Worm (Caenorhabditis elegans) whole organism, late embryonic: Measurements from ENCODE around the gene srt-73.

Experiments
- C38D4.7 ChIP-seq: fragments of 200-800 bp; sonication (Bioruptor generic); optimal IDR thresholded peaks from 2 replicates; lab custom pipeline; 2018; ENCODE audit warnings: mild to moderate bottlenecking, missing genetic modification characterization, moderate library complexity, missing compliant biosample characterization
- F13H6.1 ChIP-seq: sonication (generic microtip); optimal IDR thresholded peaks from 2 replicates; lab custom pipeline; 2016; ENCODE audit warnings: missing genetic modification characterization, missing compliant biosample characterization
- K09A11.1 ChIP-seq: sonication (generic microtip); optimal IDR thresholded peaks from 2 replicates; lab custom pipeline; 2017; ENCODE audit warnings: antibody characterized with exemption, mild to moderate bottlenecking, missing genetic modification characterization, missing compliant biosample characterization; ENCODE audit not compliant: insufficient read depth
- ama-1 ChIP-seq: fragments of 150-350 bp; optimal IDR thresholded peaks from 2 replicates; lab custom pipeline; 2014
- ceh-31 ChIP-seq: sonication (generic microtip); optimal IDR thresholded peaks from 2 replicates; lab custom pipeline; 2016; ENCODE audit warnings: missing genetic modification characterization, missing compliant biosample characterization
- ceh-34 ChIP-seq: sonication (generic microtip); optimal IDR thresholded peaks from 2 replicates; lab custom pipeline; 2016; ENCODE audit warnings: mild to moderate bottlenecking, missing genetic modification characterization, missing compliant biosample characterization
- ceh-6 ChIP-seq: fragments of 200-800 bp; sonication (Bioruptor generic); optimal IDR thresholded peaks from 2 replicates; lab custom pipeline; 2018; ENCODE audit warnings: mild to moderate bottlenecking, missing genetic modification characterization, missing compliant biosample characterization
- elt-4 ChIP-seq: sonication (generic microtip); optimal IDR thresholded peaks from 2 replicates; lab custom pipeline; 2016; ENCODE audit warnings: missing genetic modification characterization, missing compliant biosample characterization
- fax-1 ChIP-seq: sonication (generic microtip); optimal IDR thresholded peaks from 2 replicates; lab custom pipeline; 2016; ENCODE audit warnings: missing genotype, missing genetic modification characterization, missing compliant biosample characterization
- fkh-6 ChIP-seq: sonication (generic microtip); optimal IDR thresholded peaks from 2 replicates; lab custom pipeline; 2016; ENCODE audit warnings: missing genetic modification characterization, missing compliant biosample characterization
- hlh-13 ChIP-seq: fragments of 200-800 bp; sonication (Bioruptor generic); optimal IDR thresholded peaks from 2 replicates; lab custom pipeline; 2018; ENCODE audit warnings: mild to moderate bottlenecking, missing genetic modification characterization, missing compliant biosample characterization
- hlh-15 ChIP-seq: sonication (generic microtip); optimal IDR thresholded peaks from 2 replicates; lab custom pipeline; 2016; ENCODE audit warnings: missing genetic modification characterization, missing compliant biosample characterization
- madf-2 ChIP-seq: sonication (generic microtip); optimal IDR thresholded peaks from 2 replicates; lab custom pipeline; 2017; ENCODE audit warnings: missing genetic modification characterization, missing compliant biosample characterization
- nfya-1 ChIP-seq: sonication (generic microtip); optimal IDR thresholded peaks from 2 replicates; lab custom pipeline; 2017; ENCODE audit warnings: missing genetic modification characterization, mild to moderate bottlenecking, missing compliant biosample characterization, antibody characterized with exemption, moderate library complexity
- nhr-11 ChIP-seq: fragments of 150-350 bp; optimal IDR thresholded peaks from 2 replicates; lab custom pipeline; 2014; ENCODE audit warnings: missing biosample characterization, missing genetic modification characterization
- nhr-232 ChIP-seq: sonication (generic microtip); optimal IDR thresholded peaks from 2 replicates; lab custom pipeline; 2016; ENCODE audit warnings: missing genetic modification characterization, missing compliant biosample characterization
- npax-4 ChIP-seq: sonication (generic microtip); optimal IDR thresholded peaks from 2 replicates; lab custom pipeline; 2016; ENCODE audit warnings: missing genetic modification characterization, missing compliant biosample characterization
- odd-2 ChIP-seq: sonication (generic microtip); optimal IDR thresholded peaks from 2 replicates; lab custom pipeline; 2017; ENCODE audit warnings: antibody characterized with exemption, mild to moderate bottlenecking, missing genetic modification characterization, missing compliant biosample characterization
- pax-1 ChIP-seq: fragments of 150-350 bp; optimal IDR thresholded peaks from 2 replicates; lab custom pipeline; 2014; ENCODE audit warnings: missing biosample characterization, missing genetic modification characterization
- pha-2 ChIP-seq: sonication (generic microtip); optimal IDR thresholded peaks from 2 replicates; lab custom pipeline; 2017; ENCODE audit warnings: mild to moderate bottlenecking, missing genetic modification characterization, missing compliant biosample characterization
- pqm-1 ChIP-seq: sonication (generic microtip); optimal IDR thresholded peaks from 2 replicates; lab custom pipeline; 2016; ENCODE audit warnings: missing genetic modification characterization, missing compliant biosample characterization
- ref-2 ChIP-seq: sonication (generic microtip); optimal IDR thresholded peaks from 2 replicates; lab custom pipeline; 2016; ENCODE audit warnings: missing genetic modification characterization, missing compliant biosample characterization
- sdc-2 ChIP-seq: sonication (generic microtip); optimal IDR thresholded peaks from 2 replicates; lab custom pipeline; 2016; ENCODE audit warnings: missing genotype, missing genetic modification characterization, missing compliant biosample characterization
- sox-4 ChIP-seq: sonication (generic microtip); optimal IDR thresholded peaks from 2 replicates; lab custom pipeline; 2017; ENCODE audit warnings: mild to moderate bottlenecking, missing genetic modification characterization, inconsistent platforms, missing compliant biosample characterization
- tbx-2 ChIP-seq: sonication (generic microtip); optimal IDR thresholded peaks from 2 replicates; lab custom pipeline; 2016; ENCODE audit warnings: missing genetic modification characterization, missing compliant biosample characterization
- tbx-7 ChIP-seq: sonication (generic microtip); optimal IDR thresholded peaks from 2 replicates; lab custom pipeline; 2016; ENCODE audit warnings: missing genotype, missing genetic modification characterization, missing compliant biosample characterization
- ttx-3 ChIP-seq: sonication (generic microtip); optimal IDR thresholded peaks from 2 replicates; lab custom pipeline; 2016; ENCODE audit warnings: missing genetic modification reagents, missing genetic modification characterization, missing compliant biosample characterization
- unc-3 ChIP-seq, 2 experiments: fragments of 200-800 bp in 1 of 2; sonication (Bioruptor generic) in 1 of 2; sonication (generic microtip) in 1 of 2; conservative IDR thresholded peaks in 1 of 2; optimal IDR thresholded peaks in 1 of 2; 2 replicates each; pipeline versions ENCODE4 v1.3.6 to Lab custom; 2016 to 2022; ENCODE audit warnings: missing compliant biosample characterization in 2 of 2, missing genetic modification characterization in 2 of 2, missing genetic modification reagents in 1 of 2
- ztf-16 ChIP-seq: sonication (generic microtip); optimal IDR thresholded peaks from 2 replicates; lab custom pipeline; 2017; ENCODE audit warnings: missing genetic modification characterization, missing compliant biosample characterization

srt-73 gene

DNA sequence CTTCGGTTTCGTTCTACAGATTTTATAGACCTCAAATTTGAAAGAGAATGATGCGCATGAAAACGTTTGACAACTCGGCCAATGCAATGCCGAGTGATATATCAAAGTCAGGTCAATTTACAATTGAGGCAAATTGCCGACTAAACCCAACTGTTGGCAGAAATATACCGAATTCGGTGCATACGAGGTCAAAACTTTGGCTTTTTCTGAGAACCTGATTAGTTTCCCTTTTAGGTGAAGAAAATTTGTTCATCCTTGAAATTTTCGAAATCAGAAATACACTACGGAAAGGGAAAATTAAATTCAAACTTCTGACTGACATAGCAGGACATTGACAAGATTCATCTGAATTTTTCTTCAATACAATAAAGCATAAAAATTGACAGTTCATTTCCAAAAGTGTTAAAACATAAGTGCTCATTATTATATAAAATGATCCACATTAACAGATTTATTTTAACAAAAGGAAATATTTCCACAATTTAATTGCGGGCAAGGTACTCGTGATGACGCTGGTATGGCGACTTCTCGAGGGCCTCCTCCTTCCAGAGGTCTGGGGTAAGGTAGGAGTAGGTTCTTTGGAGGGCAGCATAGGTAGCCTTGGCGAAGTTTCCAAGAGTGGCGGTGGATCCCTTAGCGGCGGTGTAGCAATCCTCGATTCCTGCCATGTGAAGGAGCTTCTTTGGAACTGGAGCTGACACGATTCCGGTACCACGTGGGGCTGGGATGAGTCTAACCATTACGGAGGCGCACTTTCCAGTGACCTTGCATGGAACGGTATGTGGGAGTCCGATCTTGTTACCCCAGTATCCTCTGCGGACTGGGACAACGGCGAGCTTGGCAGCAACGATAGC, 46.1 kb downstream of the srt-73 start:
- TF ChIP-seq ama-1 (lab: Kevin White, UChicago) (peak; percentile 9), unc-3 (GFP tag; conservative IDR thresholded peaks at IDR 0.05; lab: Robert Waterston, UW) (no peak), unc-3 (tag; optimal IDR thresholded peaks at IDR 0.05; lab: Kevin White, UChicago) (no peak), ttx-3 (tag; lab: Kevin White, UChicago) (no peak), nhr-11 (tag; lab: Kevin White, UChicago) (no peak), elt-4 (tag; lab: Kevin White, UChicago) (peak; percentile 51), ceh-6 (GFP tag; lab: Kevin White, UChicago) (no peak), odd-2 (no peak), npax-4 (tag; lab: Kevin White, UChicago) (no peak), ceh-34 (tag; lab: Kevin White, UChicago) (no peak)
- TF ChIP-seq, all 69 proteins: peak for 2

DNA sequence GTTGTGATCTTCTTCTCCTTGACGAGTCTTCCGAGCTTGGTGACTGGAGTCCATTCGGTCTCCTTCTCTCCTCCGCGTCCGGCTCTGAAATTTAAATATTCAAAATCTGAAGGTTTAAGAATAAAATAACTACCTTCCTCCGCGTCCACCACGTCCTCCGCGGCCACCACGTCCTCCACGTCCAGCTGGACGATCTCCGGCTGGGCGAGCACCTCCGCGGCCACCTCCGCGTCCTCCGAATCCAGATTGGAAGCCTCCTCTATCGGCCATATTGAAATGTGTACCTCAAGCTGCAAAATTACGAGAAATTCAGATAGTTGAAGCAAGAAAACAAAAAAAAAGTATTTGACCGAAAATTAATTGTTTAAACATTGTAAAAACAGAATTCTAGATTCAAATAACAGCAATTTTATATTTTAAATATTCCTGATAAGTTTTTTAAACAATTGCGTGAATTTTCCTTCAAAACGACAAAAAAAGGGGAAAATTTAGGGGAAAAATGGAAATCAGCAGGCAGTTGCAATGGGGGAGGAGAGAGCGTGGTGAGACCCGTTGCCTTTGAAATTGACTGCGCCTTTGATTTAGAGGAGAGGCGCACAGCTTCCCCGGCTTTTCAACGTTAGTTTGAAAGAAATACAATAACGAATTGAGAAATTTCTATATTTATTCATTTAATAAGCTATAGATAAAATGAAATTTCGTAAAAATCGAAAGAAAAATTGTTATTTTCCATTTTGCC, 47.2 kb downstream of the srt-73 start, which contains the start of gene rps-2:
TSS of gene rps-2 (minus strand) at position 290 of the 739 bp plus-strand sequence.
- TF ChIP-seq pax-1 (tag; lab: Kevin White, UChicago) (no peak), nfya-1 (tag; lab: Kevin White, UChicago) (peak; percentile 11)
- TF ChIP-seq, all 69 proteins: peak for 1

DNA sequence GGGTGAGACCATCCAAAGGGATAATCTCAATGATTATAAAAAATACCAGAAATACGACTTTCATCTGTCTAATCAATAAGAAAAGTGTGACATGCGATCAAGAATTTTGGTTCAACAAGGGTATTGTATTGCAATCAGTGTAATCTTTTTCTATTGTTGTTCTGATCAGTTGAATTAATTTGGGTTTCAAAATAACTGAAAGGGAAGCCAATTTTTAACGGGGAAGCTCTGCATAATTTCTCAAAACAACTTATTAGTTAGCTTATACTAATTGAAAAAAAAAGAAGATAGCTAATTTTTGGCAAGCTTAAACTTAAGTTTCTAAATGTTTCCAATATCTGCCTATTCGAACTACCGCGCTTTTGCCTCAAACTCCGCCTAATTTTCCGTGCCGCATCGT, 48.1 kb downstream of the srt-73 start, which contains the start of gene C49H3.12:
TSS of gene C49H3.12 (minus strand) at position 101 of the 400 bp plus-strand sequence.
- TF ChIP-seq ama-1 (lab: Kevin White, UChicago) (no peak), ceh-31 (tag; lab: Kevin White, UChicago) (no peak), C38D4.7 (no peak), sdc-2 (tag; lab: Kevin White, UChicago) (no peak)

DNA sequence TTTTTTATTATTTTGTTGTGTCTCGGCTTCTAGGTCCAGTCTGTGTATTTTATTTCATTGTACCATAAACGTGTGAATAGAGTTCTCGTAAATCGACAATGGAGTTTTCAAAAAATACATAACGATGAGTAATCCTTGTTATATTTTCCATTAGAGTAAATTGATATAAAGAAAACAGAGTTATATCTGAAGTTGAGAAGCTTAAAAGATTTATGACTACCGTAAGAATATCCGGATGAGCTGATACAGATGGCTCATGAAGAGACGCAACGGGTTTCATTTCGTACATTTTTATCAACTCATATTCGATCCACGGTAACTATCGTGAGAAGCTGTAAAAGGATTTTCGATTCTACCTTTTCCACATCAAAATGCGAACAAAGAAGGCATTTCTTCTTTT, 48.7 kb downstream of the srt-73 start, which contains the start of gene gcy-8:
TSS of gene gcy-8 (plus strand) at position 301 of the 400 bp plus-strand sequence.
- TF ChIP-seq fax-1 (no peak), pha-2 (tag; lab: Kevin White, UChicago) (no peak), madf-2 (tag; lab: Kevin White, UChicago) (no peak), hlh-15 (tag; lab: Kevin White, UChicago) (no peak), tbx-2 (no peak), ref-2 (tag; lab: Kevin White, UChicago) (no peak), sox-4 (tag; lab: Kevin White, UChicago) (no peak), hlh-13 (GFP tag; lab: Kevin White, UChicago) (no peak), elt-4 (tag; lab: Kevin White, UChicago) (no peak), ama-1 (lab: Kevin White, UChicago) (no peak), tbx-7 (tag; lab: Kevin White, UChicago) (no peak), ztf-16 (tag; lab: Kevin White, UChicago) (no peak), pqm-1 (tag; lab: Kevin White, UChicago) (no peak), K09A11.1 (tag; lab: Kevin White, UChicago) (no peak), F13H6.1 (tag; lab: Kevin White, UChicago) (no peak), sdc-2 (tag; lab: Kevin White, UChicago) (no peak), nhr-232 (no peak), fkh-6 (tag; lab: Kevin White, UChicago) (no peak)
